Worm (Caenorhabditis elegans) whole organism, L1 larva: ENCODE measurements around the gene spe-41.

Experiments
- aly-2 ChIP-seq: fragments of 150-350 bp; optimal IDR thresholded peaks from 2 replicates; lab custom pipeline; 2014; ENCODE audit warnings: missing biosample characterization, missing genetic modification characterization
- dpl-1 ChIP-seq, 3 experiments: fragments of 150-350 bp in 2 of 3; sonication (generic microtip) in 1 of 3; optimal IDR thresholded peaks; 2 replicates each; lab custom pipeline; 2014 to 2017; ENCODE audit warnings: missing biosample characterization in 3 of 3, missing genetic modification characterization in 3 of 3, missing genetic modification reagents in 3 of 3
- fkh-10 ChIP-seq: sonication (generic microtip); optimal IDR thresholded peaks from 2 replicates; lab custom pipeline; 2017; ENCODE audit warnings: missing biosample characterization, missing genetic modification reagents, missing genetic modification characterization
- fkh-4 ChIP-seq: sonication (generic microtip); optimal IDR thresholded peaks from 2 replicates; lab custom pipeline; 2016; ENCODE audit warnings: missing compliant biosample characterization, missing genetic modification characterization, borderline replicate concordance
- mef-2 ChIP-seq: fragments of 150-350 bp; optimal IDR thresholded peaks from 2 replicates; lab custom pipeline; 2014; ENCODE audit warnings: missing biosample characterization, missing genetic modification characterization
- nhr-28 ChIP-seq: fragments of 150-350 bp; optimal IDR thresholded peaks from 2 replicates; lab custom pipeline; 2014; ENCODE audit warnings: missing biosample characterization, missing genetic modification characterization
- pqm-1 ChIP-seq: sonication (generic microtip); optimal IDR thresholded peaks from 3 replicates; lab custom pipeline; 2017; ENCODE audit warnings: missing biosample characterization, missing genetic modification characterization
- ztf-11 ChIP-seq, 2 experiments: sonication (generic microtip); optimal IDR thresholded peaks; 2 replicates each; lab custom pipeline; 2016 to 2017; ENCODE audit warnings: missing genetic modification characterization in 2 of 2, missing biosample characterization in 1 of 2, missing compliant biosample characterization in 1 of 2
- ztf-4 ChIP-seq: fragments of 150-350 bp; optimal IDR thresholded peaks from 2 replicates; lab custom pipeline; 2014; ENCODE audit warnings: missing biosample characterization, missing genetic modification characterization

- TF ChIP-seq mef-2, result no peak
- TF ChIP-seq pqm-1, result no peak
- no peak for TF ChIP-seq ztf-11 (tag; optimal IDR thresholded peaks at IDR 0.05; lab: Kevin White, UChicago)
- TF ChIP-seq nhr-28, result no peak
- TF ChIP-seq dpl-1 (GFP tag; optimal IDR thresholded peaks at IDR 0.05; lab: Kevin White, UChicago), result no peak
- TF ChIP-seq fkh-4 (tag; lab: Kevin White, UChicago), result no peak
- TF ChIP-seq fkh-10 (GFP tag; lab: Kevin White, UChicago), result no peak
- TF ChIP-seq aly-2, result no peak
- no peak for TF ChIP-seq ztf-4 (tag; lab: Kevin White, UChicago)
Measured at ce11 chrIII:3414412-3414811, 29.6 kb downstream of the spe-41 start.
